Fruit fly (Drosophila melanogaster) whole organism, embryonic: ENCODE data around the gene Hr78.

Experiments
- CG10147 ChIP-seq: fragments of 200-800 bp; sonication (Bioruptor generic); optimal IDR thresholded peaks from 2 replicates; lab custom pipeline; 2019; ENCODE audit warnings: missing biosample characterization, mild to moderate bottlenecking, missing genetic modification characterization, moderate library complexity
- CG10267 ChIP-seq: fragments of 200-800 bp; sonication (Bioruptor generic); optimal IDR thresholded peaks from 2 replicates; lab custom pipeline; 2018; ENCODE audit warnings: missing biosample characterization, mild to moderate bottlenecking, missing genetic modification characterization, moderate library complexity
- CG10431 ChIP-seq: fragments of 200-800 bp; sonication (Bioruptor generic); optimal IDR thresholded peaks from 3 replicates; lab custom pipeline; 2018; ENCODE audit warnings: missing biosample characterization, mild to moderate bottlenecking, missing genetic modification characterization
- CG10565 ChIP-seq: fragments of 200-800 bp; sonication (Bioruptor generic); optimal IDR thresholded peaks from 3 replicates; lab custom pipeline; 2016; ENCODE audit warnings: missing biosample characterization, mild to moderate bottlenecking, missing genetic modification characterization
- CG14860 ChIP-seq: fragments of 200-800 bp; sonication (Bioruptor generic); IDR thresholded peaks from 3 replicates; pipeline ENCODE4 v1.3.6; 2022; ENCODE audit warnings: missing biosample characterization, missing genetic modification characterization; ENCODE audit not compliant: partially characterized antibody
- CG15011 ChIP-seq: fragments of 200-800 bp; sonication (Bioruptor generic); optimal IDR thresholded peaks from 3 replicates; lab custom pipeline; 2018; ENCODE audit warnings: missing biosample characterization, mild to moderate bottlenecking, missing genetic modification characterization
- CG1647 ChIP-seq: fragments of 200-800 bp; sonication (Bioruptor generic); optimal IDR thresholded peaks from 3 replicates; lab custom pipeline; 2016; ENCODE audit warnings: missing biosample characterization, missing genetic modification characterization
- CG17802 ChIP-seq: fragments of 200-800 bp; sonication (Bioruptor generic); optimal IDR thresholded peaks from 2 replicates; lab custom pipeline; 2018; ENCODE audit warnings: missing biosample characterization, mild to moderate bottlenecking, missing genetic modification characterization, moderate library complexity
- CG18619 ChIP-seq: fragments of 200-800 bp; sonication (Bioruptor generic); optimal IDR thresholded peaks from 3 replicates; lab custom pipeline; 2017; ENCODE audit warnings: missing biosample characterization, mild to moderate bottlenecking, missing genetic modification characterization
- CG31365 ChIP-seq: fragments of 200-800 bp; sonication (Bioruptor generic); optimal IDR thresholded peaks from 2 replicates; lab custom pipeline; 2018; ENCODE audit warnings: missing biosample characterization, mild to moderate bottlenecking, missing genetic modification characterization
- CG33213 ChIP-seq: fragments of 200-800 bp; sonication (Bioruptor generic); optimal IDR thresholded peaks from 3 replicates; lab custom pipeline; 2016; ENCODE audit warnings: missing biosample characterization, missing genetic modification characterization
- CG4730 ChIP-seq: fragments of 200-800 bp; sonication (Bioruptor generic); IDR thresholded peaks from 2 replicates; pipeline ENCODE4 v1.3.6; 2022; ENCODE audit warnings: missing biosample characterization, missing genetic modification characterization
- CG4820 ChIP-seq: fragments of 200-800 bp; sonication (Bioruptor generic); optimal IDR thresholded peaks from 3 replicates; lab custom pipeline; 2016; ENCODE audit warnings: missing biosample characterization, missing genetic modification characterization
- CG5953 ChIP-seq: fragments of 200-800 bp; sonication (Bioruptor generic); IDR thresholded peaks from 2 replicates; pipeline ENCODE4 v1.3.6; 2022; ENCODE audit warnings: missing biosample characterization, missing genetic modification characterization
- CG6254 ChIP-seq: fragments of 200-800 bp; sonication (Bioruptor generic); optimal IDR thresholded peaks from 3 replicates; lab custom pipeline; 2017; ENCODE audit warnings: mild to moderate bottlenecking, missing biosample characterization, missing genetic modification reagents, missing genetic modification characterization
- CG6813 ChIP-seq: fragments of 200-800 bp; sonication (Bioruptor generic); optimal IDR thresholded peaks from 2 replicates; lab custom pipeline; 2017; ENCODE audit warnings: missing biosample characterization, missing genetic modification characterization, mild to moderate bottlenecking, moderate library complexity, missing genetic modification reagents
- CG6854 ChIP-seq: fragments of 200-800 bp; sonication (Bioruptor generic); optimal IDR thresholded peaks from 3 replicates; lab custom pipeline; 2017; ENCODE audit warnings: missing biosample characterization, mild to moderate bottlenecking, missing genetic modification characterization
- D19A ChIP-seq: fragments of 200-800 bp; optimal IDR thresholded peaks from 3 replicates; lab custom pipeline; 2019; ENCODE audit warnings: missing biosample characterization, mild to moderate bottlenecking, missing genetic modification characterization, moderate library complexity
- D19B ChIP-seq: fragments of 200-800 bp; sonication (Bioruptor generic); optimal IDR thresholded peaks from 2 replicates; lab custom pipeline; 2017; ENCODE audit warnings: missing biosample characterization, mild to moderate bottlenecking, missing genetic modification characterization
- Dbx ChIP-seq: fragments of 200-800 bp; sonication (Bioruptor generic); IDR thresholded peaks from 3 replicates; pipeline ENCODE4 v1.3.6; 2022; ENCODE audit warnings: missing biosample characterization, missing genetic modification characterization
- Dfd ChIP-seq, 2 experiments: fragments of >200 bp; optimal IDR thresholded peaks; 2 replicates each; lab custom pipeline; 2017; ENCODE audit warnings: missing biosample characterization in 2 of 2, missing genetic modification characterization in 2 of 2
- Dip2 ChIP-seq: fragments of 200-800 bp; sonication (Bioruptor generic); IDR thresholded peaks from 2 replicates; pipeline ENCODE4 v1.3.6; 2022; ENCODE audit warnings: missing biosample characterization, missing genetic modification characterization
- Dip3 ChIP-seq: fragments of 200-800 bp; sonication (Bioruptor generic); optimal IDR thresholded peaks from 3 replicates; lab custom pipeline; 2016; ENCODE audit warnings: missing biosample characterization, missing genetic modification characterization
- Gug ChIP-seq: fragments of 200-800 bp; sonication (Bioruptor generic); IDR thresholded peaks from 4 replicates; pipeline ENCODE4 v1.3.6; 2022; ENCODE audit warnings: missing biosample characterization, missing genetic modification characterization
- HLH3B ChIP-seq: fragments of 200-800 bp; sonication (Bioruptor generic); IDR thresholded peaks from 2 replicates; pipeline ENCODE4 v1.3.6; 2022; ENCODE audit warnings: missing biosample characterization, missing genetic modification characterization
- Hr51 ChIP-seq, 2 experiments: fragments of 200-800 bp; sonication (Bioruptor generic); optimal IDR thresholded peaks; 2 replicates in 1 of 2; 3 replicates in 1 of 2; lab custom pipeline; 2016 to 2018; ENCODE audit warnings: missing biosample characterization in 2 of 2, missing genetic modification characterization in 2 of 2, mild to moderate bottlenecking in 1 of 2, moderate library complexity in 1 of 2
- Kr ChIP-seq: fragments of 200-800 bp; sonication (Bioruptor generic); optimal IDR thresholded peaks from 2 replicates; lab custom pipeline; 2017; ENCODE audit warnings: missing biosample characterization, mild to moderate bottlenecking, missing genetic modification characterization
- NFAT ChIP-seq: fragments of 200-800 bp; sonication (Bioruptor generic); IDR thresholded peaks from 2 replicates; pipeline ENCODE4 v1.3.6; 2022; ENCODE audit warnings: missing biosample characterization, missing genetic modification characterization
- Optix ChIP-seq: fragments of 200-800 bp; sonication (Bioruptor generic); IDR thresholded peaks from 3 replicates; pipeline ENCODE4 v1.3.6; 2022; ENCODE audit warnings: missing biosample characterization, missing genetic modification characterization
- Scr ChIP-seq: fragments of 200-800 bp; sonication (Bioruptor generic); IDR thresholded peaks from 2 replicates; pipeline ENCODE4 v1.3.6; 2022; ENCODE audit warnings: missing biosample characterization, missing genetic modification characterization; ENCODE audit not compliant: partially characterized antibody
- Sox102F ChIP-seq: fragments of 200-800 bp; sonication (Bioruptor generic); optimal IDR thresholded peaks from 2 replicates; lab custom pipeline; 2018; ENCODE audit warnings: missing biosample characterization, mild to moderate bottlenecking, missing genetic modification characterization, moderate library complexity
- Spps ChIP-seq: fragments of 200-800 bp; sonication (Bioruptor generic); optimal IDR thresholded peaks from 2 replicates; lab custom pipeline; 2018; ENCODE audit warnings: missing biosample characterization, mild to moderate bottlenecking, missing genetic modification characterization
- TFAM ChIP-seq: fragments of 200-800 bp; sonication (Bioruptor generic); optimal IDR thresholded peaks from 2 replicates; lab custom pipeline; 2017; ENCODE audit warnings: missing biosample characterization, missing genetic modification characterization, inconsistent platforms
- Taf1 ChIP-seq: fragments of 200-800 bp; sonication (Bioruptor generic); IDR thresholded peaks from 2 replicates; pipeline ENCODE4 v1.3.6; 2022; ENCODE audit warnings: missing biosample characterization, missing genetic modification characterization
- btn ChIP-seq: fragments of 200-800 bp; sonication (Bioruptor generic); optimal IDR thresholded peaks from 2 replicates; lab custom pipeline; 2016; ENCODE audit warnings: missing biosample characterization, missing genetic modification characterization
- cad ChIP-seq: fragments of >200 bp; optimal IDR thresholded peaks from 2 replicates; lab custom pipeline; 2017; ENCODE audit warnings: missing biosample characterization, missing genetic modification characterization
- gem ChIP-seq: fragments of 200-800 bp; sonication (Bioruptor generic); optimal IDR thresholded peaks from 2 replicates; lab custom pipeline; 2019; ENCODE audit warnings: missing biosample characterization, mild to moderate bottlenecking, missing genetic modification characterization, moderate library complexity
- gt ChIP-seq: fragments of 200-800 bp; sonication (Bioruptor generic); IDR thresholded peaks from 2 replicates; pipeline ENCODE4 v1.3.6; 2022; ENCODE audit warnings: missing biosample characterization, missing genetic modification characterization
- hbn ChIP-seq: fragments of 200-800 bp; sonication (Bioruptor generic); IDR thresholded peaks from 2 replicates; pipeline ENCODE4 v1.3.6; 2022; ENCODE audit warnings: missing biosample characterization, missing genetic modification characterization; ENCODE audit not compliant: partially characterized antibody
- hth ChIP-seq: fragments of >200 bp; optimal IDR thresholded peaks from 2 replicates; lab custom pipeline; 2017; ENCODE audit warnings: inconsistent platforms
- kah ChIP-seq: fragments of 200-800 bp; sonication (Bioruptor generic); optimal IDR thresholded peaks from 2 replicates; lab custom pipeline; 2018; ENCODE audit warnings: missing biosample characterization, mild to moderate bottlenecking, missing genetic modification characterization
- luna ChIP-seq: fragments of 200-800 bp; sonication (Bioruptor generic); optimal IDR thresholded peaks from 2 replicates; lab custom pipeline; 2016; ENCODE audit warnings: missing biosample characterization, missing genetic modification characterization
- seq ChIP-seq: fragments of 200-800 bp; sonication (Bioruptor generic); IDR thresholded peaks from 2 replicates; pipeline ENCODE4 v1.3.6; 2022; ENCODE audit warnings: missing biosample characterization, missing genetic modification characterization
- sima ChIP-seq: fragments of 200-800 bp; sonication (Bioruptor generic); optimal IDR thresholded peaks from 2 replicates; lab custom pipeline; 2016; ENCODE audit warnings: missing biosample characterization, missing genetic modification characterization
- slp2 ChIP-seq: fragments of 200-800 bp; sonication (Bioruptor generic); optimal IDR thresholded peaks from 2 replicates; lab custom pipeline; 2016; ENCODE audit warnings: missing biosample characterization, missing genetic modification characterization
- so ChIP-seq: fragments of 200-800 bp; sonication (Bioruptor generic); IDR thresholded peaks from 3 replicates; pipeline ENCODE4 v1.3.6; 2022; ENCODE audit warnings: missing biosample characterization, missing genetic modification characterization
- stwl ChIP-seq: fragments of 200-800 bp; sonication (Bioruptor generic); optimal IDR thresholded peaks from 3 replicates; lab custom pipeline; 2018; ENCODE audit warnings: missing biosample characterization, mild to moderate bottlenecking, missing genetic modification characterization, moderate library complexity
- sug ChIP-seq: fragments of 200-800 bp; optimal IDR thresholded peaks from 2 replicates; lab custom pipeline; 2019; ENCODE audit warnings: missing biosample characterization, mild to moderate bottlenecking, missing genetic modification characterization, moderate library complexity
- tin ChIP-seq: fragments of 200-800 bp; sonication (Bioruptor generic); optimal IDR thresholded peaks from 3 replicates; lab custom pipeline; 2016; ENCODE audit warnings: missing biosample characterization, missing genetic modification characterization
- tio ChIP-seq: fragments of 200-800 bp; sonication (Bioruptor generic); optimal IDR thresholded peaks from 2 replicates; lab custom pipeline; 2017; ENCODE audit warnings: missing biosample characterization, missing genetic modification characterization, inconsistent platforms
- zf30C ChIP-seq: fragments of 200-800 bp; sonication (Bioruptor generic); optimal IDR thresholded peaks from 3 replicates; lab custom pipeline; 2018; ENCODE audit warnings: missing biosample characterization, mild to moderate bottlenecking, missing genetic modification characterization
- zfh1 ChIP-seq: fragments of 200-800 bp; sonication (Bioruptor generic); IDR thresholded peaks from 3 replicates; pipeline ENCODE4 v1.3.6; 2022; ENCODE audit warnings: missing biosample characterization, missing genetic modification characterization

Hr78 gene

dm6 chr3L:21464240-21464639 is 33.1 kb downstream of the Hr78 start (continued):
- TF ChIP-seq so (GFP tag; lab: Robert Waterston, UW) (no peak), Dbx (GFP tag; lab: Robert Waterston, UW) (no peak), CG10431 (GFP tag; lab: Kevin White, UChicago) (peak; percentile 43), Hr51 (GFP tag; optimal IDR thresholded peaks at IDR 0.05; lab: Kevin White, UChicago) (peak in 1 of 2 experiments; percentile 57), sima (peak; percentile 19), tio (GFP tag; lab: Kevin White, UChicago) (no peak), CG6254 (GFP tag; lab: Kevin White, UChicago) (peak; percentile 81), CG33213 (GFP tag; lab: Kevin White, UChicago) (peak; percentile 55), NFAT (GFP tag; lab: Robert Waterston, UW) (no peak), Kr (GFP tag; lab: Kevin White, UChicago) (peak; percentile 99), CG1647 (peak; percentile 4), hbn (GFP tag; lab: Robert Waterston, UW) (no peak), seq (no peak), CG10147 (GFP tag; lab: Kevin White, UChicago) (no peak), tin (GFP tag; lab: Kevin White, UChicago) (no peak), CG10565 (GFP tag; lab: Kevin White, UChicago) (no peak), CG6854 (GFP tag; lab: Kevin White, UChicago) (no peak), Sox102F (GFP tag; lab: Kevin White, UChicago) (peak; percentile 68), Spps (peak; percentile 88), CG10267 (peak; percentile 76), CG6813 (GFP tag; lab: Kevin White, UChicago) (peak; percentile 95), kah (GFP tag; lab: Kevin White, UChicago) (peak; percentile 21), sug (no peak), CG15011 (GFP tag; lab: Kevin White, UChicago) (peak; percentile 83), Dip2 (GFP tag; lab: Robert Waterston, UW) (no peak), hth (lab: Kevin White, UChicago) (no peak), TFAM (GFP tag; lab: Kevin White, UChicago) (peak; percentile 75), slp2 (peak; percentile 25), luna (no peak), cad (GFP tag; lab: Kevin White, UChicago) (no peak), Dip3 (GFP tag; lab: Kevin White, UChicago) (no peak), CG31365 (tag; lab: Kevin White, UChicago) (no peak), stwl (tag; lab: Kevin White, UChicago) (no peak), Gug (no peak), CG5953 (GFP tag; lab: Robert Waterston, UW) (no peak), gt (GFP tag; lab: Robert Waterston, UW) (peak; percentile 51; the same call in 1 of the 2 replicates), btn (GFP tag; lab: Kevin White, UChicago) (peak; percentile 53), gem (tag; lab: Kevin White, UChicago) (peak; percentile 88), zfh1 (GFP tag; lab: Robert Waterston, UW) (peak; percentile 89), Scr (GFP tag; lab: Robert Waterston, UW) (no peak), CG4820 (peak; percentile 59), Dfd (GFP tag; optimal IDR thresholded peaks at IDR 0.05; lab: Kevin White, UChicago) (no peak), HLH3B (GFP tag; lab: Robert Waterston, UW) (peak; percentile 30; the same call in 1 of the 2 replicates), zf30C (no peak), Taf1 (GFP tag; lab: Robert Waterston, UW) (no peak), CG4730 (GFP tag; lab: Robert Waterston, UW) (no peak), D19B (GFP tag; lab: Kevin White, UChicago) (no peak), CG14860 (no peak), CG18619 (GFP tag; lab: Kevin White, UChicago) (peak; percentile 74), Optix (GFP tag; lab: Robert Waterston, UW) (peak; percentile 62; the same call in 1 of the 3 replicates), D19A (tag; lab: Kevin White, UChicago) (peak; percentile 65), CG17802 (tag; lab: Kevin White, UChicago) (peak; percentile 66)
